Worm (Caenorhabditis elegans): ENCODE measurements around the gene K08E5.6.

DNA sequence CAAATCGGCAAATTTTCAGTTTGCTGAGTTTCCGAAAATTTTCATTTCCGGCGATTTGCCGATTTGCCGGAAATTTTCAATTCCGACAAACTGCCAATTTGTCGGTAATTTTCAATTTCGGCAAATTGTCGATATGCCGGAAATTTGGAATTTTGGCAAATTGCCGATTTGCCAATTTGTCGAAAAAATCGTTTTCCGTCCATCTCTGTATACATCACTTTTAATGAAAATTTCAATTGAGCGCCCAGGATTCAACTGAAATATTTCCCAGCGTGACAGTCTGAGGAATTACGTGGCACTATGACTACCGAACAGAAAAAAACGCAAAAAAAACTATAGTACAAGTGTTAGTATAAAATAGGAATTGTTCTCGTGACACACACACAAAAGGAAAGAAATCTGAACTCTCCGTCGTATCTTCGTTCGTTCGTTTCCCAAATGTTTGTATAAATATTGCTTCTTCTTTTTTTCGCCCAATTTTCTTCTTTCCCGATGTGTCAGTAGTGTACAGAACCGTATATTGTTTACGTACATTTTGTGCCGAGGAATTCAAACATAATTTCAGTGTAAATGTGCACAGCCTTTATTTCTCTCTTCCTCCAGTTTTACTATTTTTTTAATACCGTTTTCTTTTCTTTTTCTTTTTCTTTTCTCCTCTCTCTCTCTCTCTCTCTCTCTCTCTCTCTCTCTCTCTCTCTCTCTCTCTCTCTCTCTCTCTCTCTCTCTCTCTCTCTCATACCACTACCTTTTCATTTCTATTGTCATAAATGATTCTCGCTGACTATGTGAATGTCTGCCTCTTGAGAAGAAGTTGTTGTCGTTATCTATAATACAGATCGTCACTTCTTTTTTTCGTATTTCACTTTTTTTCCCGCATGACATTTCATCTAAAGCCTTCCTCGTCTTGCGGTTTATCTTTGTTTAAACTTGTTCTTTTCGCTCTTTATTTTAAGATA, 8.1 kb upstream of the K08E5.6 start:
- no peak for TF ChIP-seq egl-27 (tag; optimal IDR thresholded peaks at IDR 0.05)
- TF ChIP-seq ama-1 (optimal IDR thresholded peaks at IDR 0.05): no peak
- peak; percentile 30 for TF ChIP-seq nhr-25 (tag; optimal IDR thresholded peaks at IDR 0.05)
- TF ChIP-seq nhr-11 (tag; optimal IDR thresholded peaks at IDR 0.05): no peak
- no peak for TF ChIP-seq ceh-9 (tag; optimal IDR thresholded peaks at IDR 0.05)
- no peak for TF ChIP-seq unc-39 (tag; optimal IDR thresholded peaks at IDR 0.05)
- no peak for TF ChIP-seq ZK546.5 (tag; optimal IDR thresholded peaks at IDR 0.05)
- TF ChIP-seq ztf-11 (tag; optimal IDR thresholded peaks at IDR 0.05): no peak
- TF ChIP-seq fkh-10 (GFP tag; optimal IDR thresholded peaks at IDR 0.05): no peak
- TF ChIP-seq nhr-237 (tag; optimal IDR thresholded peaks at IDR 0.05): no peak
- no peak for TF ChIP-seq jun-1 (tag; optimal IDR thresholded peaks at IDR 0.05)

Data from whole organism, L3 larva.